Fruit fly (Drosophila melanogaster): Measurements from ENCODE around the gene anne.

anne gene

dm6 chr4:92000-92399 lies 40.0 kb upstream of the anne start:
- TF ChIP-seq CG7368 (GFP tag; optimal IDR thresholded peaks at IDR 0.05) (no peak), Eip75B (GFP tag; optimal IDR thresholded peaks at IDR 0.05) (no peak), CG15336 (GFP tag; IDR thresholded peaks at IDR 0.05) (no peak), Blimp-1 (GFP tag; optimal IDR thresholded peaks at IDR 0.05) (no peak), CG11762 (GFP tag; optimal IDR thresholded peaks at IDR 0.05; ENCODE audit: insufficient read depth) (no peak), Eip93F (GFP tag; optimal IDR thresholded peaks at IDR 0.05) (no peak), esn (GFP tag; optimal IDR thresholded peaks at IDR 0.05) (no peak), topi (GFP tag; optimal IDR thresholded peaks at IDR 0.05) (no peak), ss (GFP tag; optimal IDR thresholded peaks at IDR 0.05) (no peak), Hr39 (GFP tag; optimal IDR thresholded peaks at IDR 0.05) (no peak), dac (GFP tag; optimal IDR thresholded peaks at IDR 0.05) (no peak)

DNA sequence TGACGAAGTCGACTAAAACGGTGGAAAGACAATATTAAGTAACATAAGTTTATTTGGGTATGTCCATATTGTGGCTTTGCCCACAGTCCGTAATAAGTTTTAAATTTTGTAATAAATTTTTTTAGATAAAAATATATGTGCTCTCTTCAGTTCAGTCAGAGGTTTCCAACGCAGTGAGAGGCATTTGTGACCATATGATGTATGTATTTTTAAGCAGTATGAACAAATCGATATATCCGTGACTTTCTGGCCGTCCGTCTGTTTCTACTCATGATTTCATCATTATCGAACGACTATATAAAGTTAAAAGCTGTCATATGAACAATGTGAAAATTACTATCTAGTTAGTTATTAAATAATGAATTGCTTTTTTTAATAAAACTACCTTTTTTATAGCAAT lies 29.9 kb upstream of the anne start:
- TF ChIP-seq CG6854 (GFP tag; optimal IDR thresholded peaks at IDR 0.05) = no peak
- no peak for TF ChIP-seq CG8319 (GFP tag; optimal IDR thresholded peaks at IDR 0.05)
- TF ChIP-seq CG31627 (GFP tag; optimal IDR thresholded peaks at IDR 0.05) = no peak
- TF ChIP-seq Met (GFP tag; optimal IDR thresholded peaks at IDR 0.05) = no peak
- TF ChIP-seq Smox (GFP tag; optimal IDR thresholded peaks at IDR 0.05) = no peak
- no peak for TF ChIP-seq net (GFP tag; optimal IDR thresholded peaks at IDR 0.05)
- TF ChIP-seq CG8119 (GFP tag; IDR thresholded peaks at IDR 0.05) = no peak
- TF ChIP-seq fkh (GFP tag; optimal IDR thresholded peaks at IDR 0.05) = no peak
- no peak for TF ChIP-seq Eip75B (GFP tag; optimal IDR thresholded peaks at IDR 0.05)
- no peak for TF ChIP-seq acj6 (GFP tag; optimal IDR thresholded peaks at IDR 0.05)
- TF ChIP-seq CG6163 (GFP tag; IDR thresholded peaks at IDR 0.05) = no peak
- TF ChIP-seq vri (GFP tag; optimal IDR thresholded peaks at IDR 0.05) = no peak
- no peak for TF ChIP-seq dsx (GFP tag; optimal IDR thresholded peaks at IDR 0.05; ENCODE audit: poor library complexity, severe bottlenecking)
- TF ChIP-seq topi (GFP tag; optimal IDR thresholded peaks at IDR 0.05) = no peak
- no peak for TF ChIP-seq Hr39 (GFP tag; optimal IDR thresholded peaks at IDR 0.05)
- TF ChIP-seq CG16779 (tag; optimal IDR thresholded peaks at IDR 0.05) = no peak
- no peak for TF ChIP-seq lz (GFP tag; optimal IDR thresholded peaks at IDR 0.05)
- TF ChIP-seq achi (GFP tag; optimal IDR thresholded peaks at IDR 0.05) = no peak
- TF ChIP-seq CG11762 (GFP tag; optimal IDR thresholded peaks at IDR 0.05; ENCODE audit: insufficient read depth) = no peak
- TF ChIP-seq CG32006 (GFP tag; optimal IDR thresholded peaks at IDR 0.05) = no peak

- TF ChIP-seq svp (GFP tag) (no peak), Eip78C (GFP tag) (peak; percentile 49)
These were observed 3.0 kb upstream of the anne start for dm6 chr4:128884-129457.

DNA sequence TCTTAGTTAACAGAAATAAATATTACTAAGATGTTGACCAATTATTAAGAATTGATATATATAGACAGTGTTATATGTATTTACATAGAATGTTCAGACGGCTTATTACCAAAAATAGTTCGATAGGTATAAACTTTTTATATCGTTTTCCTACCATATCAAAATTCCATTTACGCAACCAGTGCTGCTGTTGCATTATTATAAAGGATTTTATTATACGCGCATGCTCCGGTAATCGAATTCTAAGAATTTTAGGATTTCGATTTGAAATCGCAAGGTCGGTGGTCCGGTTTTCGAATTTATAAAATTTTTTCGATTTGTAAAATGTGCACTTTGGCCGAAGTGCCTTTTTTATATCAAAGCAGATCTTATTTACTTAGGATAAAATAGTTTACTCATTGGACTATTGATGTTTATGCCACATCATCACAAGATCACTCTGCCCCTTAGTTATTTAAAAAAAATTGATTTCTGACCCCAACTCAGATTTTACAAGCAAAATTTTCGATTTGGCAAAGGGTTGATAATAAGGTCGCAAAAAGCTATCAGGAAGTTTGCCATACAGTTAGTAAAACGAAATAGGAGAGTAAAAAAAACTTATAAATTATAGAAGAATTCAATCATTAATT lies 2.3 kb upstream of the anne start, which contains the start of gene Ank:
Gene Ank (minus strand): TSS at position 206 of the 629 bp plus-strand sequence.
- peak; percentile 60 for TF ChIP-seq Eip78C (GFP tag)
- no peak for TF ChIP-seq ss (GFP tag; optimal IDR thresholded peaks at IDR 0.05)
- TF ChIP-seq Sox15 (GFP tag; optimal IDR thresholded peaks at IDR 0.05) = no peak
- peak; percentile 19 for TF ChIP-seq CG3032 (tag; optimal IDR thresholded peaks at IDR 0.05)

- TF ChIP-seq CG8319 (GFP tag; optimal IDR thresholded peaks at IDR 0.05) = no peak
- no peak for TF ChIP-seq Gug (GFP tag; IDR thresholded peaks at IDR 0.05)
- TF ChIP-seq spab (GFP tag; optimal IDR thresholded peaks at IDR 0.05) = no peak
- TF ChIP-seq CG34406 (GFP tag; optimal IDR thresholded peaks at IDR 0.05) = no peak
- no peak for TF ChIP-seq Eip78C (GFP tag)
- TF ChIP-seq Smox (GFP tag; optimal IDR thresholded peaks at IDR 0.05) = no peak
- TF ChIP-seq vri (GFP tag; optimal IDR thresholded peaks at IDR 0.05) = no peak
- no peak for TF ChIP-seq CG3919 (GFP tag; optimal IDR thresholded peaks at IDR 0.05)
- no peak for TF ChIP-seq achi (GFP tag; optimal IDR thresholded peaks at IDR 0.05)
- TF ChIP-seq cyc (GFP tag; optimal IDR thresholded peaks at IDR 0.05) = no peak
- no peak for TF ChIP-seq fkh (GFP tag; optimal IDR thresholded peaks at IDR 0.05)
- TF ChIP-seq CG32006 (GFP tag; optimal IDR thresholded peaks at IDR 0.05) = no peak
- TF ChIP-seq fd59A (GFP tag; optimal IDR thresholded peaks at IDR 0.05) = no peak
- TF ChIP-seq CG6808 (GFP tag; optimal IDR thresholded peaks at IDR 0.05) = no peak
- no peak for TF ChIP-seq Eip93F (GFP tag; optimal IDR thresholded peaks at IDR 0.05)
- no peak for TF ChIP-seq fd85E (GFP tag; optimal IDR thresholded peaks at IDR 0.05)
These were observed 1.5 kb upstream of the anne start for dm6 chr4:130558-130957.
